Worm (Caenorhabditis elegans): ENCODE measurements around the gene F56C3.10.

Gene F56C3.10

ce11 chrX:1337009-1337408, 44.5 kb downstream of the F56C3.10 start, which contains the start of gene ttr-37 (continued):
- TF ChIP-seq hlh-4 (tag; optimal IDR thresholded peaks at IDR 0.05) (no peak), Y116A8C.19 (tag; optimal IDR thresholded peaks at IDR 0.05; ENCODE audit: borderline replicate concordance) (no peak), fkh-4 (tag; optimal IDR thresholded peaks at IDR 0.05; ENCODE audit: borderline replicate concordance) (no peak)

All from whole organism, L1 larva.